Worm (Caenorhabditis elegans): ENCODE measurements around the gene K01A11.1.
A peak's percentile ranks its signal among the peaks of the same experiment; 100 is the strongest.

The K01A11.1 gene

ce11 chrIII:3471403-3472053 is 40.2 kb upstream of the K01A11.1 start, which contains the start of gene rsu-1 (continued):
- TF ChIP-seq hlh-13 (GFP tag; optimal IDR thresholded peaks at IDR 0.05) (no peak), hlh-15 (tag; optimal IDR thresholded peaks at IDR 0.05) (no peak), nhr-232 (tag; optimal IDR thresholded peaks at IDR 0.05) (no peak), ceh-24 (tag; optimal IDR thresholded peaks at IDR 0.05) (no peak), elt-4 (tag; optimal IDR thresholded peaks at IDR 0.05) (no peak), hlh-6 (tag; optimal IDR thresholded peaks at IDR 0.05) (no peak), ahr-1 (tag; optimal IDR thresholded peaks at IDR 0.05) (no peak), ceh-14 (tag; optimal IDR thresholded peaks at IDR 0.05) (no peak), hlh-8 (tag; optimal IDR thresholded peaks at IDR 0.05) (no peak), dmd-4 (tag; optimal IDR thresholded peaks at IDR 0.05; ENCODE audit: borderline replicate concordance) (no peak), ttx-3 (tag; optimal IDR thresholded peaks at IDR 0.05) (no peak), gmeb-2 (tag; optimal IDR thresholded peaks at IDR 0.05) (no peak), ceh-45 (GFP tag; IDR thresholded peaks at IDR 0.05) (no peak), pha-2 (tag; optimal IDR thresholded peaks at IDR 0.05) (no peak), pqm-1 (tag; optimal IDR thresholded peaks at IDR 0.05) (no peak), mec-3 (tag; optimal IDR thresholded peaks at IDR 0.05; ENCODE audit: borderline replicate concordance) (no peak), syd-9 (tag; optimal IDR thresholded peaks at IDR 0.05) (no peak)

ce11 chrIII:3470973-3471372 is 39.7 kb upstream of the K01A11.1 start:
- no peak for TF ChIP-seq ceh-24 (tag; optimal IDR thresholded peaks at IDR 0.05)
- TF ChIP-seq ceh-9 (tag; optimal IDR thresholded peaks at IDR 0.05) = no peak
- no peak for TF ChIP-seq hlh-13 (GFP tag; optimal IDR thresholded peaks at IDR 0.05)
- TF ChIP-seq odd-2 (tag; optimal IDR thresholded peaks at IDR 0.05) = no peak
- no peak for TF ChIP-seq ztf-16 (tag; optimal IDR thresholded peaks at IDR 0.05)

ce11 chrIII:3470433-3470832 is 39.1 kb upstream of the K01A11.1 start:
- TF ChIP-seq Y22D7AL.16 (tag; optimal IDR thresholded peaks at IDR 0.05) (no peak), unc-55 (GFP tag; optimal IDR thresholded peaks at IDR 0.05) (peak; percentile 80)

ce11 chrIII:3469646-3470045 is 38.4 kb upstream of the K01A11.1 start, which contains the start of gene smim-14:
Gene smim-14, minus strand, starts transcription at chrIII:3469746.
- TF ChIP-seq fkh-6 (tag; optimal IDR thresholded peaks at IDR 0.05) = no peak
- TF ChIP-seq hlh-8 (tag; optimal IDR thresholded peaks at IDR 0.05) = no peak
- TF ChIP-seq ztf-16 (tag; optimal IDR thresholded peaks at IDR 0.05) = no peak
- TF ChIP-seq ahr-1 (tag; optimal IDR thresholded peaks at IDR 0.05) = no peak
- no peak for TF ChIP-seq hlh-30 (tag; optimal IDR thresholded peaks at IDR 0.05; ENCODE audit: insufficient read depth)
- TF ChIP-seq ttx-3 (tag; optimal IDR thresholded peaks at IDR 0.05) = no peak
- no peak for TF ChIP-seq pros-1 (tag; optimal IDR thresholded peaks at IDR 0.05)
- TF ChIP-seq ceh-22 (tag; optimal IDR thresholded peaks at IDR 0.05) = no peak
- no peak for TF ChIP-seq C38D4.7 (GFP tag; optimal IDR thresholded peaks at IDR 0.05)
- no peak for TF ChIP-seq ceh-34 (tag; optimal IDR thresholded peaks at IDR 0.05)
- no peak for TF ChIP-seq elt-2 (tag; optimal IDR thresholded peaks at IDR 0.05)
- TF ChIP-seq K02D7.2 (tag; optimal IDR thresholded peaks at IDR 0.05) = no peak
- TF ChIP-seq pat-9 (tag; optimal IDR thresholded peaks at IDR 0.05) = no peak
- TF ChIP-seq hlh-13 (GFP tag; optimal IDR thresholded peaks at IDR 0.05) = no peak
- no peak for TF ChIP-seq odd-2 (tag; optimal IDR thresholded peaks at IDR 0.05)
- no peak for TF ChIP-seq nfya-1 (tag; optimal IDR thresholded peaks at IDR 0.05)
- TF ChIP-seq tbx-2 (tag; optimal IDR thresholded peaks at IDR 0.05) = no peak
- no peak for TF ChIP-seq hlh-15 (tag; optimal IDR thresholded peaks at IDR 0.05)
- TF ChIP-seq dmd-4 (tag; optimal IDR thresholded peaks at IDR 0.05; ENCODE audit: borderline replicate concordance) = no peak
- TF ChIP-seq F13H6.1 (tag; optimal IDR thresholded peaks at IDR 0.05) = no peak

ce11 chrIII:3468384-3468783 is 37.1 kb upstream of the K01A11.1 start:
- no peak for TF ChIP-seq pat-9 (tag; optimal IDR thresholded peaks at IDR 0.05)
- TF ChIP-seq lim-6 (tag; optimal IDR thresholded peaks at IDR 0.05) = no peak
- no peak for TF ChIP-seq elt-4 (tag; optimal IDR thresholded peaks at IDR 0.05)
- TF ChIP-seq che-1 (tag; optimal IDR thresholded peaks at IDR 0.05) = no peak
- no peak for TF ChIP-seq hlh-30 (tag; optimal IDR thresholded peaks at IDR 0.05; ENCODE audit: insufficient read depth)
- TF ChIP-seq hlh-8 (tag; optimal IDR thresholded peaks at IDR 0.05) = no peak
- no peak for TF ChIP-seq ceh-45 (GFP tag; IDR thresholded peaks at IDR 0.05)
- TF ChIP-seq syd-9 (tag; optimal IDR thresholded peaks at IDR 0.05) = no peak
- no peak for TF ChIP-seq ceh-34 (tag; optimal IDR thresholded peaks at IDR 0.05)
- no peak for TF ChIP-seq lin-11 (tag; optimal IDR thresholded peaks at IDR 0.05)
